Worm (Caenorhabditis elegans): Measurements from ENCODE around the gene cmk-1.

DNA sequence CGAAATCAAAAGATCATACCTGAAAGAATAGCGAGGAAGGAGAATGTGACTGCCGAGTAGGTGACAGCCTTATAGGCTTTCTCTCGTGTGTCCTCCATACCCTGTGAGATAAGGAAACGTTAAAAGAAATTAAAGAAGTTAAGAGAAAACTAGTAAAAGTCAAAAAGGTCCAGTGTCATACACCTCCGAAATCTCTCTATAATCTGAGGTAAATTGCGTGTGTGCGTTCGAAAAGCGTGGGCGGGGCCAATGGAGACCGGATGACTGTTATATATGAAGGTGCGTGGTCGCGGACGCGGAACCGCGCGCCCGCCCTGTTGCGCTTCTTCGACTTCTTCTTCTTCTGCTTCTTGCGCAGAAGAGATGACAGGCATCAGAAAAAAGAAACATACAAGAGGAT lies 4.1 kb upstream of the cmk-1 start, which contains the start of gene col-109:
- TF ChIP-seq pqm-1 (tag; optimal IDR thresholded peaks at IDR 0.05) = no peak
- no peak for TF ChIP-seq fos-1 (tag; optimal IDR thresholded peaks at IDR 0.05)
- no peak for TF ChIP-seq lin-39 (tag; optimal IDR thresholded peaks at IDR 0.05)
- no peak for TF ChIP-seq lin-13 (GFP tag; optimal IDR thresholded peaks at IDR 0.05)
- no peak for TF ChIP-seq mab-9 (GFP tag; IDR thresholded peaks at IDR 0.05)
- no peak for TF ChIP-seq alr-1 (tag; optimal IDR thresholded peaks at IDR 0.05; ENCODE audit: borderline replicate concordance)
- no peak for TF ChIP-seq rnt-1 (tag; optimal IDR thresholded peaks at IDR 0.05)
